Fruit fly (Drosophila melanogaster) whole organism, embryonic: ENCODE results near the gene CG4949.

ENCODE experiments used
- Adf1 ChIP-seq: fragments of 200-800 bp; sonication (Bioruptor generic); IDR thresholded peaks from 2 replicates; pipeline ENCODE4 v1.3.6; 2022; ENCODE audit warnings: missing biosample characterization, missing genetic modification characterization
- Bgb ChIP-seq: fragments of 200-800 bp; sonication (Bioruptor generic); IDR thresholded peaks from 2 replicates; pipeline ENCODE4 v1.3.6; 2022; ENCODE audit warnings: missing biosample characterization, missing genetic modification characterization; ENCODE audit not compliant: partially characterized antibody
- CG11696 ChIP-seq: fragments of 200-800 bp; sonication (Bioruptor generic); IDR thresholded peaks from 2 replicates; pipeline ENCODE4 v1.3.6; 2022; ENCODE audit warnings: missing biosample characterization, missing genetic modification characterization
- CG12659 ChIP-seq: fragments of 200-800 bp; sonication (Bioruptor generic); optimal IDR thresholded peaks from 3 replicates; lab custom pipeline; 2017; ENCODE audit warnings: mild to moderate bottlenecking, missing biosample characterization, missing genetic modification reagents, missing genetic modification characterization
- CG14050 ChIP-seq: fragments of 200-800 bp; sonication (Bioruptor generic); IDR thresholded peaks from 3 replicates; pipeline ENCODE4 v1.3.6; 2022; ENCODE audit warnings: missing biosample characterization, missing genetic modification characterization
- CG14860 ChIP-seq: fragments of 200-800 bp; sonication (Bioruptor generic); IDR thresholded peaks from 3 replicates; pipeline ENCODE4 v1.3.6; 2022; ENCODE audit warnings: missing biosample characterization, missing genetic modification characterization; ENCODE audit not compliant: partially characterized antibody
- CG17802 ChIP-seq: fragments of 200-800 bp; sonication (Bioruptor generic); optimal IDR thresholded peaks from 2 replicates; lab custom pipeline; 2018; ENCODE audit warnings: missing biosample characterization, mild to moderate bottlenecking, missing genetic modification characterization, moderate library complexity
- CG30403 ChIP-seq: fragments of 200-800 bp; sonication (Bioruptor generic); optimal IDR thresholded peaks from 3 replicates; lab custom pipeline; 2016; ENCODE audit warnings: missing biosample characterization, missing genetic modification characterization
- CG3847 ChIP-seq: fragments of 200-800 bp; sonication (Bioruptor generic); IDR thresholded peaks from 2 replicates; pipeline ENCODE4 v1.3.6; 2022; ENCODE audit warnings: missing biosample characterization, missing genetic modification characterization
- CG4617 ChIP-seq: fragments of 200-800 bp; sonication (Bioruptor generic); optimal IDR thresholded peaks from 3 replicates; lab custom pipeline; 2016; ENCODE audit warnings: missing biosample characterization, missing genetic modification characterization, borderline replicate concordance
- CG5953 ChIP-seq: fragments of 200-800 bp; sonication (Bioruptor generic); IDR thresholded peaks from 2 replicates; pipeline ENCODE4 v1.3.6; 2022; ENCODE audit warnings: missing biosample characterization, missing genetic modification characterization
- CG6689 ChIP-seq: fragments of 200-800 bp; sonication (Bioruptor generic); IDR thresholded peaks from 2 replicates; pipeline ENCODE4 v1.3.6; 2022; ENCODE audit warnings: missing biosample characterization, missing genetic modification characterization
- CG6791 ChIP-seq: fragments of 200-800 bp; sonication (Bioruptor generic); IDR thresholded peaks from 3 replicates; pipeline ENCODE4 v1.3.6; 2022; ENCODE audit warnings: missing biosample characterization, missing genetic modification characterization; ENCODE audit not compliant: partially characterized antibody
- CG7556 ChIP-seq: fragments of 200-800 bp; sonication (Bioruptor generic); optimal IDR thresholded peaks from 2 replicates; lab custom pipeline; 2017; ENCODE audit warnings: missing biosample characterization, mild to moderate bottlenecking, missing genetic modification characterization
- CG8359 ChIP-seq: fragments of 200-800 bp; sonication (Bioruptor generic); optimal IDR thresholded peaks from 2 replicates; lab custom pipeline; 2017; ENCODE audit warnings: missing biosample characterization, mild to moderate bottlenecking, missing genetic modification characterization, borderline replicate concordance
- CG9797 ChIP-seq: fragments of 200-800 bp; sonication (Bioruptor generic); optimal IDR thresholded peaks from 3 replicates; lab custom pipeline; 2018; ENCODE audit warnings: missing biosample characterization, mild to moderate bottlenecking, missing genetic modification characterization
- CHES-1-like ChIP-seq: fragments of 200-800 bp; sonication (Bioruptor generic); optimal IDR thresholded peaks from 2 replicates; lab custom pipeline; 2016; ENCODE audit warnings: missing biosample characterization, missing genetic modification characterization
- Dp ChIP-seq: fragments of 200-800 bp; sonication (Bioruptor generic); optimal IDR thresholded peaks from 2 replicates; lab custom pipeline; 2018; ENCODE audit warnings: missing biosample characterization, mild to moderate bottlenecking, missing genetic modification characterization, moderate library complexity
- Eip74EF ChIP-seq, 2 experiments: fragments of 200-800 bp in 1 of 2; fragments of >200 bp in 1 of 2; sonication (Bioruptor generic) in 1 of 2; optimal IDR thresholded peaks; 2 replicates each; lab custom pipeline; 2017 to 2019; ENCODE audit warnings: missing biosample characterization in 2 of 2, missing genetic modification characterization in 2 of 2, mild to moderate bottlenecking in 1 of 2, moderate library complexity in 1 of 2
- HLH3B ChIP-seq: fragments of 200-800 bp; sonication (Bioruptor generic); IDR thresholded peaks from 2 replicates; pipeline ENCODE4 v1.3.6; 2022; ENCODE audit warnings: missing biosample characterization, missing genetic modification characterization
- Hey ChIP-seq: fragments of 200-800 bp; sonication (Bioruptor generic); optimal IDR thresholded peaks from 3 replicates; lab custom pipeline; 2018; ENCODE audit warnings: missing biosample characterization, mild to moderate bottlenecking, missing genetic modification characterization
- HmgZ ChIP-seq: fragments of 200-800 bp; sonication (Bioruptor generic); optimal IDR thresholded peaks from 2 replicates; lab custom pipeline; 2018; ENCODE audit warnings: missing biosample characterization, mild to moderate bottlenecking, missing genetic modification characterization
- Hsf ChIP-seq: fragments of 200-800 bp; sonication (Bioruptor generic); optimal IDR thresholded peaks from 3 replicates; lab custom pipeline; 2016; ENCODE audit warnings: missing biosample characterization, missing genetic modification characterization
- Jarid2 ChIP-seq: fragments of 200-800 bp; sonication (Bioruptor generic); optimal IDR thresholded peaks from 3 replicates; lab custom pipeline; 2017; ENCODE audit warnings: mild to moderate bottlenecking, missing biosample characterization, missing genetic modification reagents, missing genetic modification characterization
- Sry-δ ChIP-seq: fragments of 200-800 bp; sonication (Bioruptor generic); optimal IDR thresholded peaks from 2 replicates; lab custom pipeline; 2016; ENCODE audit warnings: missing biosample characterization, missing genetic modification characterization
- Trl ChIP-seq, 3 experiments: fragments of >200 bp in 2 of 3; fragments of 200-800 bp in 1 of 3; sonication (Bioruptor generic) in 1 of 3; optimal IDR thresholded peaks; 2 replicates in 1 of 3; 3 replicates in 2 of 3; lab custom pipeline; 2016 to 2017; ENCODE audit warnings: missing biosample characterization in 1 of 3, missing genetic modification characterization in 1 of 3
- YL-1 ChIP-seq: fragments of 200-800 bp; sonication (Bioruptor generic); optimal IDR thresholded peaks from 3 replicates; lab custom pipeline; 2017; ENCODE audit warnings: missing biosample characterization, mild to moderate bottlenecking, missing genetic modification characterization
- cg ChIP-seq: fragments of 200-800 bp; sonication (Bioruptor generic); optimal IDR thresholded peaks from 3 replicates; lab custom pipeline; 2019; ENCODE audit warnings: missing biosample characterization, mild to moderate bottlenecking, missing genetic modification characterization, moderate library complexity
- crp ChIP-seq, 2 experiments: fragments of 200-800 bp; sonication (Bioruptor generic); optimal IDR thresholded peaks; 2 replicates in 1 of 2; 3 replicates in 1 of 2; lab custom pipeline; 2017; ENCODE audit warnings: missing biosample characterization in 2 of 2, missing genetic modification characterization in 2 of 2, mild to moderate bottlenecking in 1 of 2, moderate library complexity in 1 of 2
- dpn ChIP-seq, 2 experiments: fragments of 200-800 bp; sonication (Bioruptor generic); optimal IDR thresholded peaks; 3 replicates each; lab custom pipeline; 2016; ENCODE audit warnings: missing biosample characterization in 2 of 2, missing genetic modification characterization in 2 of 2
- ems ChIP-seq: fragments of 200-800 bp; sonication (Bioruptor generic); optimal IDR thresholded peaks from 3 replicates; lab custom pipeline; 2016; ENCODE audit warnings: missing biosample characterization, missing genetic modification characterization
- inv ChIP-seq: fragments of 200-800 bp; sonication (Bioruptor generic); IDR thresholded peaks from 2 replicates; pipeline ENCODE4 v1.3.6; 2022; ENCODE audit warnings: missing biosample characterization, missing genetic modification characterization; ENCODE audit not compliant: partially characterized antibody
- lilli ChIP-seq: fragments of 200-800 bp; sonication (Bioruptor generic); optimal IDR thresholded peaks from 3 replicates; lab custom pipeline; 2016; ENCODE audit warnings: missing biosample characterization, missing genetic modification characterization
- lov ChIP-seq, 2 experiments: fragments of 200-800 bp in 1 of 2; fragments of >200 bp in 1 of 2; sonication (Bioruptor generic) in 1 of 2; IDR thresholded peaks in 1 of 2; optimal IDR thresholded peaks in 1 of 2; 2 replicates in 1 of 2; 3 replicates in 1 of 2; pipeline versions ENCODE4 v1.3.6 to Lab custom; 2017 to 2022; ENCODE audit warnings: missing biosample characterization in 1 of 2, missing genetic modification characterization in 1 of 2
- maf-S ChIP-seq: fragments of 200-800 bp; sonication (Bioruptor generic); optimal IDR thresholded peaks from 2 replicates; lab custom pipeline; 2016; ENCODE audit warnings: missing biosample characterization, missing genetic modification characterization
- mam ChIP-seq: fragments of 200-800 bp; sonication (Bioruptor generic); optimal IDR thresholded peaks from 3 replicates; lab custom pipeline; 2016; ENCODE audit warnings: missing biosample characterization, missing genetic modification characterization
- peb ChIP-seq: fragments of 200-800 bp; sonication (Bioruptor generic); IDR thresholded peaks from 2 replicates; pipeline ENCODE4 v1.3.6; 2022; ENCODE audit warnings: missing biosample characterization, missing genetic modification characterization
- pita ChIP-seq: fragments of 200-800 bp; sonication (Bioruptor generic); optimal IDR thresholded peaks from 2 replicates; lab custom pipeline; 2017; ENCODE audit warnings: missing biosample characterization, mild to moderate bottlenecking, missing genetic modification characterization
- pzg ChIP-seq: fragments of 200-800 bp; sonication (Bioruptor generic); optimal IDR thresholded peaks from 3 replicates; lab custom pipeline; 2018; ENCODE audit warnings: missing biosample characterization, mild to moderate bottlenecking, missing genetic modification characterization, moderate library complexity
- sna ChIP-seq: fragments of 200-800 bp; sonication (Bioruptor generic); IDR thresholded peaks from 2 replicates; pipeline ENCODE4 v1.3.6; 2022; ENCODE audit warnings: missing biosample characterization, missing genetic modification characterization; ENCODE audit not compliant: partially characterized antibody
- trem ChIP-seq: fragments of 200-800 bp; optimal IDR thresholded peaks from 3 replicates; lab custom pipeline; 2019; ENCODE audit warnings: missing biosample characterization, mild to moderate bottlenecking, missing genetic modification characterization, moderate library complexity
- vfl ChIP-seq: fragments of 200-800 bp; sonication (Bioruptor generic); optimal IDR thresholded peaks from 2 replicates; lab custom pipeline; 2016; ENCODE audit warnings: missing biosample characterization, missing genetic modification characterization
- wek ChIP-seq: fragments of 200-800 bp; sonication (Bioruptor generic); optimal IDR thresholded peaks from 3 replicates; lab custom pipeline; 2018; ENCODE audit warnings: missing biosample characterization, mild to moderate bottlenecking, missing genetic modification characterization, moderate library complexity
- zen ChIP-seq: fragments of 200-800 bp; sonication (Bioruptor generic); optimal IDR thresholded peaks from 3 replicates; lab custom pipeline; 2018; ENCODE audit warnings: missing biosample characterization, mild to moderate bottlenecking, missing genetic modification characterization, moderate library complexity
- zen2 ChIP-seq: fragments of 200-800 bp; sonication (Bioruptor generic); IDR thresholded peaks from 3 replicates; pipeline ENCODE4 v1.3.6; 2022; ENCODE audit warnings: missing biosample characterization, missing genetic modification characterization; ENCODE audit not compliant: partially characterized antibody

The CG4949 gene

DNA sequence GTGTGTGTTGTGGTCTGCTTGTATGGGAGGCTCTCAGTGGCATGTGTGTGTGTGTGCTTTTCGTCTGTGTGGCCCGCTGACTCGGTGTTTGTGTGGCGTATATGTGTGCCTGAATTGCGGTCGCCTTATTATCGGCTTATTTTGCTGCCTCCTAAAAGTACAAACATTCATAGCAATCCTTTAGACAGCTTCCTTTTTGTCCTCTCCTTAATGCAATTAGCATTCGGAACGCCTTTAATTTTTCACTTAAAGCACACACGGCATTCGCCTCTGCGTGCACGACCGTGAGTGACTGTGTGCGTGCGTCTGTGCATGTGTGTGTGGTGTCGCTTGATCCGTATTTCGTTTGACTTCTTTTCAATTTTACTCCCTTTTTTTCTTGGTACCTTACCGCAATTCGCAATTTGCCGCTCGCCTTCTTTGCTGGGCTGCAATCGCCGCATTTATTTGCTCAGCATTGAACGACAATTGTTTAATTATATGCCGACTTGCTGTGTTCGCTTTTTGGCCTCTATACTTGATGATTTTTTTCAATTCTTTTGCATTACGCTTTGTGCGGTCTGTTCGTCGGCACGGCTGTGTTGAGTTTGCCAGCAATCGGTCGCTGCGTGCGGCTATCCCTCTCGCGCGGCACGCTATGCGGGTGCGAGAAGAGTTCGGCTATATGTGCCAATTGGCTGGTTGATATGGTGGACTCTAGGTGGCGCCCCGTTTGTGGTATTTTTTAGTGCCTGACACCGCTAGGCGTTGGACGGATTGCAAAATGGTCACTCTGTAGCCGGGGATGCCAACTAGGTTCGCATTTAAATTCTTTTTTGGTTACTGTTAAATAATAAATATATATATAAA, 1.1 kb upstream of the CG4949 start, which contains the start of gene wcy:
wcy (minus strand) TSS at position 608 of the 849 bp plus-strand sequence.
- TF ChIP-seq mam (peak; percentile 26), Adf1 (GFP tag; lab: Robert Waterston, UW) (peak; percentile 20; the same call in 1 of the 2 replicates), CG8359 (GFP tag; lab: Kevin White, UChicago) (peak; percentile 3), Bgb (GFP tag; lab: Robert Waterston, UW) (peak; percentile 60), maf-S (GFP tag; lab: Kevin White, UChicago) (no peak), HLH3B (0 out of 2 replicates have a peak, but pooled peaks have one; percentile 18), CHES-1-like (peak; percentile 1), Eip74EF (GFP tag; optimal IDR thresholded peaks at IDR 0.05; lab: Kevin White, UChicago) (peak in 1 of 2 experiments; percentile 62), Hsf (GFP tag; lab: Kevin White, UChicago) (peak; percentile 27), CG11696 (GFP tag; lab: Robert Waterston, UW) (no peak), ems (GFP tag; lab: Kevin White, UChicago) (peak; percentile 14), vfl (GFP tag; lab: Kevin White, UChicago) (no peak), pita (no peak), CG4617 (GFP tag; lab: Kevin White, UChicago) (peak; percentile 13), CG7556 (GFP tag; lab: Kevin White, UChicago) (no peak), CG6689 (GFP tag; lab: Robert Waterston, UW) (no peak), CG17802 (tag; lab: Kevin White, UChicago) (peak; percentile 1), CG14050 (GFP tag; lab: Robert Waterston, UW) (no peak), inv (GFP tag; lab: Robert Waterston, UW) (0 out of 2 replicates have a peak, but pooled peaks have one; percentile 26), Jarid2 (GFP tag; lab: Kevin White, UChicago) (no peak), cg (GFP tag; lab: Kevin White, UChicago) (peak; percentile 94), YL-1 (peak; percentile 38), crp (GFP tag; optimal IDR thresholded peaks at IDR 0.05; lab: Kevin White, UChicago) (peak in 1 of 2 experiments; percentile 32), lilli (GFP tag; lab: Kevin White, UChicago) (peak; percentile 32), CG14860 (GFP tag; lab: Robert Waterston, UW) (no peak), dpn (GFP tag; optimal IDR thresholded peaks at IDR 0.05; lab: Kevin White, UChicago) (peak; percentile 27 to 28), lov (optimal IDR thresholded peaks at IDR 0.05; lab: Kevin White, UChicago) (no peak), lov (GFP tag; IDR thresholded peaks at IDR 0.05; lab: Robert Waterston, UW) (0 out of 3 replicates have a peak, but pooled peaks have one; percentile 50), wek (GFP tag; lab: Kevin White, UChicago) (peak; percentile 29), Trl (optimal IDR thresholded peaks at IDR 0.05; lab: Kevin White, UChicago) (no peak), Trl (GFP tag; optimal IDR thresholded peaks at IDR 0.05; lab: Kevin White, UChicago) (peak; percentile 12), HmgZ (tag; lab: Kevin White, UChicago) (peak; percentile 47), Hey (no peak), CG30403 (GFP tag; lab: Kevin White, UChicago) (peak; percentile 2), pzg (GFP tag; lab: Kevin White, UChicago) (peak; percentile 94), CG9797 (peak; percentile 79), zen (peak; percentile 7), CG6791 (GFP tag; lab: Robert Waterston, UW) (0 out of 3 replicates have a peak, but pooled peaks have one; percentile 47), Sry-δ (GFP tag; lab: Kevin White, UChicago) (peak; percentile 45), zen2 (GFP tag; lab: Robert Waterston, UW) (0 out of 3 replicates have a peak, but pooled peaks have one; percentile 48), CG12659 (GFP tag; lab: Kevin White, UChicago) (peak; percentile 71), CG5953 (no peak), Dp (GFP tag; lab: Kevin White, UChicago) (peak; percentile 51), trem (tag; lab: Kevin White, UChicago) (peak; percentile 98), CG3847 (GFP tag; lab: Robert Waterston, UW) (peak; percentile 49; the same call in 1 of the 2 replicates), sna (peak; percentile 19; the same call in 1 of the 2 replicates), peb (GFP tag; lab: Robert Waterston, UW) (no peak)
